Fruit fly (Drosophila melanogaster): ENCODE measurements around the gene CG17568.

CG17568 gene

DNA sequence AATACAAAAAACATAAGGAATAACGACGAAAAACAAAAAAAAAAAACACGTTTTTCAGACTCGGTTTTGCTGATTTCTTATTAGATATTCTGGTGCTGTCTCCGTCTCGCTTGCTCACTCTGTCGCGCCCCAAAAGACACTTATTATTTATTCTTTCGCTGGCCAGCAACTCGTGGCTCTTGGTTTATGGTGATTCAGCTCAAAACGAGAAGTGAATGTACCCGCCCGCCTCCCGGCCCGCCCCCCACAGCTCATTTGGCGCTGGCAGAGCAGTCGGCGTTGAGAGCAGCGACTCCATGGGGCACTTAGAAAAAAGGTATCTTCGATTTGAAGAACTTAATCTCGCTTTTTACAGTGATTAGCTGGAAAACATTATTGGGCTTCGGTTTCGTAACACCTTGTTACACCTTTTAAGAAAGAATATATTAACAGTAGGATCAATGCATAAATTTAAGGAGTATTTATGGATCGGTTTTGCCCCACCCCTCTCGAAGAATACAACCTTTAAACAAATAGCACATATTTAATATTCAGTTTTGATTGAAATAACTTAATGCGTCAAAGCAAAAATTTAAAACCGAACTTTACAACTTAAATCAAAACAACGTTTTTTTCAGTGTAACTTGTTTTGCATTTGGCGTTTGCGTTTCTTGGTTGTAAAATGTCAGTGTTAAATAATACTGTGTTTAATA is 39.9 kb downstream of the CG17568 start (continued):
- TF ChIP-seq CG2129 (GFP tag; IDR thresholded peaks at IDR 0.05; ENCODE audit: partially characterized antibody) (no peak), toy (GFP tag; IDR thresholded peaks at IDR 0.05) (no peak), CG12769 (tag; optimal IDR thresholded peaks at IDR 0.05) (peak; percentile 49), peb (GFP tag; IDR thresholded peaks at IDR 0.05) (no peak), her (GFP tag; optimal IDR thresholded peaks at IDR 0.05) (peak; percentile 52), CG14014 (GFP tag; IDR thresholded peaks at IDR 0.05) (no peak; the same call in 1 of the 2 replicates), ato (GFP tag; IDR thresholded peaks at IDR 0.05; ENCODE audit: partially characterized antibody) (no peak), zen2 (GFP tag; IDR thresholded peaks at IDR 0.05; ENCODE audit: partially characterized antibody) (no peak), CG6272 (GFP tag; IDR thresholded peaks at IDR 0.05) (no peak), CG16813 (GFP tag; IDR thresholded peaks at IDR 0.05; ENCODE audit: partially characterized antibody) (no peak), Aef1 (GFP tag; IDR thresholded peaks at IDR 0.05) (no peak), mirr (GFP tag; optimal IDR thresholded peaks at IDR 0.05) (no peak), gem (tag; optimal IDR thresholded peaks at IDR 0.05) (peak; percentile 88), Blimp-1 (GFP tag; optimal IDR thresholded peaks at IDR 0.05) (peak; percentile 79), CG11247 (GFP tag; IDR thresholded peaks at IDR 0.05) (peak; percentile 65), CG7556 (GFP tag; optimal IDR thresholded peaks at IDR 0.05) (peak; percentile 90), Six4 (GFP tag; optimal IDR thresholded peaks at IDR 0.05) (peak; percentile 58), hth (optimal IDR thresholded peaks at IDR 0.05) (no peak), tap (tag; optimal IDR thresholded peaks at IDR 0.05) (peak; percentile 55), trem (tag; optimal IDR thresholded peaks at IDR 0.05) (peak; percentile 42), CG34422 (GFP tag; IDR thresholded peaks at IDR 0.05) (0 out of 3 replicates have a peak, but pooled peaks have one; percentile 43), Rfx (GFP tag; IDR thresholded peaks at IDR 0.05) (0 out of 2 replicates have a peak, but pooled peaks have one; percentile 72), CG2120 (GFP tag; optimal IDR thresholded peaks at IDR 0.05) (peak; percentile 84), wek (GFP tag; optimal IDR thresholded peaks at IDR 0.05) (peak; percentile 31), aop (GFP tag; IDR thresholded peaks at IDR 0.05) (no peak), fd102C (GFP tag; optimal IDR thresholded peaks at IDR 0.05) (no peak), nerfin-2 (GFP tag; IDR thresholded peaks at IDR 0.05; ENCODE audit: partially characterized antibody) (no peak), Eip74EF (GFP tag; optimal IDR thresholded peaks at IDR 0.05) (peak in 1 of 2 experiments; percentile 60), Atf3 (GFP tag; optimal IDR thresholded peaks at IDR 0.05) (no peak), row (GFP tag; IDR thresholded peaks at IDR 0.05) (peak; percentile 57; the same call in 2 of the 3 replicates), sisA (GFP tag; IDR thresholded peaks at IDR 0.05) (peak; percentile 21; the same call in 1 of the 2 replicates), CG8924 (tag; optimal IDR thresholded peaks at IDR 0.05) (peak; percentile 86), ERR (GFP tag; optimal IDR thresholded peaks at IDR 0.05) (peak; percentile 59), Sox100B (GFP tag; optimal IDR thresholded peaks at IDR 0.05) (peak; percentile 82), sug (tag; optimal IDR thresholded peaks at IDR 0.05) (peak; percentile 67), HLHmδ (GFP tag; optimal IDR thresholded peaks at IDR 0.05) (no peak), kay (GFP tag; optimal IDR thresholded peaks at IDR 0.05) (peak; percentile 10), CG4404 (GFP tag; IDR thresholded peaks at IDR 0.05) (no peak; the same call in none of the 2 replicates), prd (optimal IDR thresholded peaks at IDR 0.05) (no peak), prd (GFP tag; IDR thresholded peaks at IDR 0.05) (peak; percentile 58; the same call in 2 of the 3 replicates), CG5180 (GFP tag; optimal IDR thresholded peaks at IDR 0.05) (peak; percentile 47), dan (GFP tag; IDR thresholded peaks at IDR 0.05) (no peak), salm (tag; optimal IDR thresholded peaks at IDR 0.05) (peak; percentile 27), Camta (GFP tag; optimal IDR thresholded peaks at IDR 0.05) (peak; percentile 76), dm (GFP tag; optimal IDR thresholded peaks at IDR 0.05) (peak; percentile 34), CG13894 (tag; optimal IDR thresholded peaks at IDR 0.05) (peak; percentile 62), pan (optimal IDR thresholded peaks at IDR 0.05) (no peak), pan (GFP tag; optimal IDR thresholded peaks at IDR 0.05 in 1 of 2, IDR thresholded peaks at IDR 0.05 in 1 of 2) (peak in 1 of 2 experiments; percentile 44), CG8478 (optimal IDR thresholded peaks at IDR 0.05) (no peak), trh (GFP tag; optimal IDR thresholded peaks at IDR 0.05) (peak; percentile 7)
